Worm (Caenorhabditis elegans): ENCODE measurements around the gene ser-1.

The ser-1 gene

ce11 chrX:16558776-16559175 is 20.8 kb upstream of the ser-1 start (continued):
- TF ChIP-seq mxl-3 (GFP tag; optimal IDR thresholded peaks at IDR 0.05) (no peak), F44E2.7 (GFP tag; IDR thresholded peaks at IDR 0.05) (no peak), ceh-62 (tag; optimal IDR thresholded peaks at IDR 0.05) (no peak), nhr-102 (tag; optimal IDR thresholded peaks at IDR 0.05) (no peak), egl-43 (GFP tag; IDR thresholded peaks at IDR 0.05) (no peak), Y48G9A.11 (GFP tag; IDR thresholded peaks at IDR 0.05) (no peak), dmd-6 (GFP tag; IDR thresholded peaks at IDR 0.05) (peak; percentile 47), daf-8 (GFP tag; IDR thresholded peaks at IDR 0.05) (no peak), nhr-6 (tag; optimal IDR thresholded peaks at IDR 0.05) (no peak), fkh-10 (GFP tag; optimal IDR thresholded peaks at IDR 0.05) (no peak), pqm-1 (tag; optimal IDR thresholded peaks at IDR 0.05) (no peak), nhr-10 (tag; optimal IDR thresholded peaks at IDR 0.05) (no peak), Y5F2A.4 (GFP tag; optimal IDR thresholded peaks at IDR 0.05) (no peak), daf-16 (GFP tag; optimal IDR thresholded peaks at IDR 0.05) (peak in 1 of 2 experiments; percentile 46), daf-16 (tag; optimal IDR thresholded peaks at IDR 0.05) (peak; percentile 44), fos-1 (tag; optimal IDR thresholded peaks at IDR 0.05) (no peak), cey-2 (tag; optimal IDR thresholded peaks at IDR 0.05; ENCODE audit: borderline replicate concordance, insufficient read depth) (no peak), ZK337.2 (GFP tag; IDR thresholded peaks at IDR 0.05) (0 out of 2 replicates have a peak, but pooled peaks have one; percentile 27), nhr-76 (tag; optimal IDR thresholded peaks at IDR 0.05) (no peak), mxl-2 (GFP tag; conservative IDR thresholded peaks at IDR 0.05) (no peak), madf-5 (GFP tag; IDR thresholded peaks at IDR 0.05) (no peak), D1046.2 (GFP tag; IDR thresholded peaks at IDR 0.05) (no peak), hif-1 (tag; optimal IDR thresholded peaks at IDR 0.05) (no peak), nhr-48 (tag; optimal IDR thresholded peaks at IDR 0.05) (peak; percentile 6), spr-3 (GFP tag; optimal IDR thresholded peaks at IDR 0.05) (no peak), hlh-30 (tag; optimal IDR thresholded peaks at IDR 0.05; ENCODE audit: insufficient read depth) (peak; percentile 34), lin-13 (GFP tag; optimal IDR thresholded peaks at IDR 0.05) (no peak), jun-1 (tag; optimal IDR thresholded peaks at IDR 0.05) (no peak), ceh-32 (tag; optimal IDR thresholded peaks at IDR 0.05; ENCODE audit: poor library complexity) (no peak), nhr-111 (GFP tag; optimal IDR thresholded peaks at IDR 0.05) (no peak), ztf-11 (tag; optimal IDR thresholded peaks at IDR 0.05) (no peak), daf-12 (tag; optimal IDR thresholded peaks at IDR 0.05) (no peak), snpc-1.2 (GFP tag; IDR thresholded peaks at IDR 0.05) (no peak), php-3 (GFP tag; IDR thresholded peaks at IDR 0.05) (no peak), mdt-29 (GFP tag; IDR thresholded peaks at IDR 0.05) (no peak), nhr-77 (tag; optimal IDR thresholded peaks at IDR 0.05) (peak; percentile 9), egl-27 (tag; optimal IDR thresholded peaks at IDR 0.05) (no peak), tag-97 (GFP tag; IDR thresholded peaks at IDR 0.05) (no peak), rbr-2 (tag; optimal IDR thresholded peaks at IDR 0.05) (no peak), hmg-1.1 (GFP tag; IDR thresholded peaks at IDR 0.05) (peak; percentile 55; the same call in 1 of the 2 replicates), hlh-11 (tag; optimal IDR thresholded peaks at IDR 0.05) (peak; percentile 45), unc-39 (tag; optimal IDR thresholded peaks at IDR 0.05) (no peak), F49E8.2 (tag; optimal IDR thresholded peaks at IDR 0.05; ENCODE audit: borderline replicate concordance) (no peak), gei-8 (GFP tag; optimal IDR thresholded peaks at IDR 0.05) (no peak), zfp-3 (GFP tag; conservative IDR thresholded peaks at IDR 0.05) (no peak), nhr-42 (GFP tag; IDR thresholded peaks at IDR 0.05) (no peak), mdl-1 (tag; optimal IDR thresholded peaks at IDR 0.05) (no peak), ZK546.5 (tag; optimal IDR thresholded peaks at IDR 0.05) (no peak), lin-1 (GFP tag; IDR thresholded peaks at IDR 0.05) (peak; percentile 50; the same call in 1 of the 2 replicates), pha-4 (GFP tag; IDR thresholded peaks at IDR 0.05) (peak; percentile 48; the same call in 1 of the 2 replicates), pha-4 (tag; optimal IDR thresholded peaks at IDR 0.05) (no peak), nhr-28 (tag; optimal IDR thresholded peaks at IDR 0.05) (peak; percentile 27)

Data from whole organism, L4 larva.